Worm (Caenorhabditis elegans) whole organism, L4 larva: ENCODE measurements around the gene K10G4.3.
"Not testable (repeated sequence)": the region's sequence is repeated elsewhere in the genome, so short reads cannot be mapped to it uniquely, and the experiment has no call there.

Source experiments
- F44E2.7 ChIP-seq: fragments of 200-800 bp; sonication (Bioruptor generic); IDR thresholded peaks from 2 replicates; pipeline ENCODE4 v2.1.2; 2022; ENCODE audit warnings: missing genetic modification characterization, missing compliant biosample characterization
- ZK337.2 ChIP-seq: fragments of 200-800 bp; sonication (Bioruptor generic); IDR thresholded peaks from 2 replicates; pipeline ENCODE4 v1.3.6; 2022; ENCODE audit warnings: missing genetic modification reagents, missing genetic modification characterization, missing compliant biosample characterization
- ceh-44 ChIP-seq: fragments of 200-800 bp; sonication (Bioruptor generic); IDR thresholded peaks from 2 replicates; pipeline ENCODE4 v1.3.6; 2022; ENCODE audit warnings: missing genetic modification reagents, missing genetic modification characterization, missing compliant biosample characterization
- daf-12 ChIP-seq: fragments of 150-350 bp; optimal IDR thresholded peaks from 2 replicates; lab custom pipeline; 2014; ENCODE audit warnings: missing biosample characterization, missing genetic modification reagents, missing genetic modification characterization
- daf-19 ChIP-seq: fragments of 200-800 bp; sonication (Bioruptor generic); conservative IDR thresholded peaks from 2 replicates; pipeline ENCODE4 v1.3.6; 2022; ENCODE audit warnings: missing genetic modification characterization, missing compliant biosample characterization
- daf-8 ChIP-seq: fragments of 200-800 bp; sonication (Bioruptor generic); IDR thresholded peaks from 2 replicates; pipeline ENCODE4 v1.3.6; 2022; ENCODE audit warnings: missing genetic modification characterization, missing compliant biosample characterization
- dmd-6 ChIP-seq: fragments of 200-800 bp; sonication (Bioruptor generic); IDR thresholded peaks from 2 replicates; pipeline ENCODE4 v1.3.6; 2022; ENCODE audit warnings: missing genetic modification reagents, missing genetic modification characterization, missing compliant biosample characterization
- duxl-1 ChIP-seq: sonication (generic microtip); optimal IDR thresholded peaks from 2 replicates; lab custom pipeline; 2016; ENCODE audit warnings: mild to moderate bottlenecking, missing genetic modification characterization, moderate library complexity, missing compliant biosample characterization; ENCODE audit not compliant: poor library complexity
- dve-1 ChIP-seq: sonication (generic microtip); optimal IDR thresholded peaks from 2 replicates; lab custom pipeline; 2017; ENCODE audit warnings: antibody characterized with exemption, mild to moderate bottlenecking, missing genetic modification characterization, missing compliant biosample characterization; ENCODE audit not compliant: insufficient read depth
- hlh-30 ChIP-seq: sonication (generic microtip); optimal IDR thresholded peaks from 2 replicates; lab custom pipeline; 2017; ENCODE audit warnings: antibody characterized with exemption, mild to moderate bottlenecking, missing genetic modification characterization, missing compliant biosample characterization; ENCODE audit not compliant: insufficient read depth
- jun-1 ChIP-seq: fragments of 150-350 bp; optimal IDR thresholded peaks from 2 replicates; lab custom pipeline; 2014; ENCODE audit warnings: missing biosample characterization, missing genetic modification reagents, missing genetic modification characterization
- lim-7 ChIP-seq: fragments of 200-800 bp; sonication (Bioruptor generic); IDR thresholded peaks from 2 replicates; pipeline ENCODE4 v1.3.6; 2022; ENCODE audit warnings: missing genetic modification characterization, missing compliant biosample characterization
- madf-9 ChIP-seq: fragments of 200-800 bp; sonication (Bioruptor generic); conservative IDR thresholded peaks from 2 replicates; pipeline ENCODE4 v1.3.6; 2022; ENCODE audit warnings: missing genetic modification reagents, missing genetic modification characterization, missing compliant biosample characterization
- mdl-1 ChIP-seq, 2 experiments: fragments of 150-350 bp in 1 of 2; sonication (generic microtip) in 1 of 2; optimal IDR thresholded peaks; 2 replicates each; lab custom pipeline; 2014 to 2017; ENCODE audit warnings: missing biosample characterization in 2 of 2, missing genetic modification characterization in 2 of 2
- mes-2 ChIP-seq: sonication (generic microtip); optimal IDR thresholded peaks from 2 replicates; lab custom pipeline; 2016; ENCODE audit warnings: missing genotype, mild to moderate bottlenecking, missing genetic modification characterization, missing compliant biosample characterization; ENCODE audit not compliant: poor library complexity, severe bottlenecking
- nhr-10 ChIP-seq: fragments of 150-350 bp; optimal IDR thresholded peaks from 2 replicates; lab custom pipeline; 2014; ENCODE audit warnings: missing biosample characterization, missing genetic modification characterization
- nhr-77 ChIP-seq: fragments of 150-350 bp; optimal IDR thresholded peaks from 2 replicates; lab custom pipeline; 2014; ENCODE audit warnings: missing biosample characterization, missing genetic modification characterization
- php-3 ChIP-seq: fragments of 200-800 bp; sonication (Bioruptor generic); IDR thresholded peaks from 2 replicates; pipeline ENCODE4 v1.3.6; 2022; ENCODE audit warnings: missing genetic modification reagents, missing genetic modification characterization, missing compliant biosample characterization
- pqm-1 ChIP-seq: sonication (generic microtip); optimal IDR thresholded peaks from 2 replicates; lab custom pipeline; 2017; ENCODE audit warnings: missing biosample characterization, missing genetic modification characterization
- rbr-2 ChIP-seq: sonication (generic microtip); optimal IDR thresholded peaks from 2 replicates; lab custom pipeline; 2016; ENCODE audit warnings: missing genotype, missing genetic modification characterization, missing compliant biosample characterization
- sdz-12 ChIP-seq: fragments of 200-800 bp; sonication (Bioruptor generic); optimal IDR thresholded peaks from 2 replicates; lab custom pipeline; 2018; ENCODE audit warnings: mild to moderate bottlenecking, missing genetic modification characterization, missing compliant biosample characterization
- set-16 ChIP-seq: fragments of 200-800 bp; sonication (Bioruptor generic); IDR thresholded peaks from 2 replicates; pipeline ENCODE4 v1.3.6; 2022; ENCODE audit warnings: missing genetic modification reagents, missing genetic modification characterization, missing compliant biosample characterization
- snpc-1.2 ChIP-seq: fragments of 200-800 bp; sonication (Bioruptor generic); IDR thresholded peaks from 2 replicates; pipeline ENCODE4 v1.3.6; 2022; ENCODE audit warnings: missing genetic modification reagents, missing genetic modification characterization, missing compliant biosample characterization
- snpc-4 ChIP-seq: fragments of 150-350 bp; optimal IDR thresholded peaks from 2 replicates; lab custom pipeline; 2014; ENCODE audit warnings: missing biosample characterization, missing genetic modification characterization
- spr-1 ChIP-seq: sonication (generic microtip); optimal IDR thresholded peaks from 2 replicates; lab custom pipeline; 2016; ENCODE audit warnings: mild to moderate bottlenecking, missing genetic modification characterization, missing compliant biosample characterization
- spr-3 ChIP-seq: fragments of 200-800 bp; sonication (Bioruptor generic); optimal IDR thresholded peaks from 2 replicates; lab custom pipeline; 2018; ENCODE audit warnings: mild to moderate bottlenecking, missing genetic modification characterization, missing compliant biosample characterization
- unc-62 ChIP-seq, 3 experiments: fragments of 150-350 bp in 1 of 3; sonication (generic microtip); optimal IDR thresholded peaks in 2 of 3; peaks in 1 of 3; 1 replicate in 1 of 3; 2 replicates in 2 of 3; lab custom pipeline; 2014 to 2017; ENCODE audit warnings: missing biosample characterization in 3 of 3, missing genetic modification characterization in 3 of 3, missing genetic modification reagents in 3 of 3, missing genotype in 1 of 3
- vab-7 ChIP-seq: fragments of 200-800 bp; sonication (Bioruptor generic); IDR thresholded peaks from 2 replicates; pipeline ENCODE4 v1.3.6; 2022; ENCODE audit warnings: missing genetic modification reagents, missing genetic modification characterization, missing compliant biosample characterization
- ztf-7 ChIP-seq: fragments of 150-350 bp; optimal IDR thresholded peaks from 2 replicates; lab custom pipeline; 2014; ENCODE audit warnings: missing biosample characterization, missing genetic modification characterization

The K10G4.3 gene

DNA sequence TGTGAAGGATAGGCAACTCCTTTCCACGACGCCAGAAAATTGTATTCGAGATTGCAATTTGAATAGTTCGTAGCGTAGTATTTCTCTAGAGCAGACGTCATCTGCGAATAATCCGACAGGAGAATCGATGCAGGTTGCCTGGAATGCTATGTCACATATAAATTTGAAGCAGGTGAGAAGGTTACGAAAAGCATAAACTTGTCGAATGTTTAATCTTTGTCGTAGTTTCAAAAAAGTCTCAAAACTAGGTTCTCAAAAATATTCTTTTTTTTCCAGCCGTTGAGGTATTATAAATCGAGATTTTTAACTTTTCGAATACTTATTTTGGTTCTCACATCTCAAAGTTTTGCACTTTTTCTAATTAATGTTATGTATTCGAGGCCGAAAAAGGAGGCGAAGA lies 9.7 kb downstream of the K10G4.3 start, which contains the start of gene srh-116:
Gene srh-116 (minus strand): TSS at position 101 of the 400 bp plus-strand sequence.
- not testable (repeated sequence) for TF ChIP-seq snpc-1.2 (GFP tag; lab: Robert Waterston, UW); F44E2.7 (GFP tag; lab: Robert Waterston, UW); spr-1 (tag; lab: Kevin White, UChicago)

DNA sequence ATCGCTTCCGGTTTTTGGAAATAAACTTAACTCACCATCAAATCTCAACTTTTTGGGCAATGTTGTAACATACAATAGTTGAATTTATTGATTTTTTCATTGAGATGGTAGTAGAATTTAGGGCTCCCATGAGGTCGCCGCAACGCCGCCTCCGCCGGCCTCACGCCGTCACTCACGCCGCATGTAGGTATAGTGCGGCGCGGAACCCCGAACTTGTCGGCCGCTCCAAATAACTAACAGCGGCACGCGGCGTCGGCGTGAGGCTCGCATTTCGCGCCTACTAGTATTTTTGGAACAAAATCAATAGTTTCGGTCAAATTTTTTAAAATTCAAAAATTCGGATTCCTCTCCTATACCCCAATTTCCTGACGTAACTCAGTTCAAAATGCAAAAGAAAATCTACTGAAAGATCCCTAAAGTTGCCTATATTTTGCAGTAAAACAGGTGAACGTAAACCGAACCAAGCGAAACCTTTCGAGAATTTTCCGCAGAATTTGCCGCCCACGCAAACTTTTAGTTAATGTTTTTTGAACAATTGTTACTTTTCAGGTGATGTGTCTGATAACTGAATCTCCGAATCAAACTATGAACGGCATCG lies 13.3 kb downstream of the K10G4.3 start, which contains the start of gene Y61B8A.6:
Gene Y61B8A.6 (plus strand): TSS at position 548 of the 598 bp plus-strand sequence.
- TF ChIP-seq daf-8 (GFP tag; lab: Robert Waterston, UW) (no peak), set-16 (peak; percentile 73)
- TF ChIP-seq, all 104 proteins: peak for 1

DNA sequence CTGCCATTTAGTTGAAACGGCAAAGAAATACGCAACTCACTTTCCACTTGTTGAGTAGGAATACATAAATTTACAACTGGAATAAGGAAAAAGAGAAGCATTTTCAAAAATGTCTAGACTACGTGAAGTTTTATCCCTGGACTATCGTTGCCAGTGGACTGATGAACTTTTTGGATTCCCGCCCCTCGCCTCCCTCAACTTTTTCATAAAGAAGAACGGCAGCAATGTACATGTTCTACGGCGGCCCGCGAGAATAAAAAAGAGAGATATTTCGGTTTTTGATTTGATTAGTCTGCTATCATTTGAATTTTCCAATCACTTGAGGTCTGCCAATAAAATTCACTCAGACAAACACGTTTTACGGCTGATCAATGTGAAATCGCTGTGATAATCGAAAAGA lies 15.8 kb downstream of the K10G4.3 start, which contains the start of gene clec-243:
Gene clec-243 (minus strand): TSS at position 101 of the 400 bp plus-strand sequence.
- TF ChIP-seq rbr-2, result no peak
- no peak for TF ChIP-seq hlh-30 (tag; lab: Kevin White, UChicago)
- TF ChIP-seq nhr-10 (tag; lab: Kevin White, UChicago), result no peak
- no peak for TF ChIP-seq vab-7 (GFP tag; lab: Robert Waterston, UW)
- TF ChIP-seq ZK337.2 (GFP tag; lab: Robert Waterston, UW), result no peak
- no peak for TF ChIP-seq lim-7 (GFP tag; lab: Robert Waterston, UW)
- no peak for TF ChIP-seq mdl-1 (tag; optimal IDR thresholded peaks at IDR 0.05; lab: Kevin White, UChicago)
- TF ChIP-seq ztf-7 (tag; lab: Kevin White, UChicago), result no peak
- TF ChIP-seq sdz-12, result no peak
- no peak for TF ChIP-seq ceh-44 (GFP tag; lab: Robert Waterston, UW)
- TF ChIP-seq mes-2 (tag; lab: Kevin White, UChicago), result no peak
- TF ChIP-seq spr-3 (GFP tag; lab: Kevin White, UChicago), result no peak
- no peak for TF ChIP-seq duxl-1 (tag; lab: Kevin White, UChicago)
- TF ChIP-seq jun-1 (tag; lab: Kevin White, UChicago), result no peak

DNA sequence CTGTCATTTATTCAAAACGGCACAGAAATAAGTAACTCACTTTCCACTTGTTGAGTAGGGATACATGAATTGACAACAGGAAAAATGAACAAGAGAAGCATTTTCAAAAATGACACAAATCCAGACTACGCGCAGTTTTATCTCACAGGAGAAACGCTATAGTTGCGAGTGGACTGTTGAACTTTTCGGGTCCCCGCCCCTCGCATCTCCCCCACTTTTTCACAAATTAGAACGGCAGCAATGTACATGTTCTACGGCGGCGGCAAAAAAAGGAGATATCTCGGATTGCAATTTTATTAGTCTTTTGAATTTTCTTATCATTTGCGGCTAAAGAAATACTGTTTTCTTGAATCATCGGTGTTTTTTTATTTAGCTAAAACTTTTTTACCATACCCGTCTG lies 19.3 kb downstream of the K10G4.3 start, which contains the start of gene clec-242:
Gene clec-242 (minus strand): TSS at position 101 of the 400 bp plus-strand sequence.
- no peak for TF ChIP-seq daf-19 (GFP tag; lab: Robert Waterston, UW)
- TF ChIP-seq snpc-4 (tag; lab: Kevin White, UChicago), result no peak
- TF ChIP-seq spr-3 (GFP tag; lab: Kevin White, UChicago), result no peak
- no peak for TF ChIP-seq unc-62 (GFP tag; optimal IDR thresholded peaks at IDR 0.05 in 1 of 2; lab: Kevin White, UChicago)
- TF ChIP-seq unc-62 (tag; optimal IDR thresholded peaks at IDR 0.05; lab: Kevin White, UChicago), result no peak
- TF ChIP-seq daf-8 (GFP tag; lab: Robert Waterston, UW), result no peak
- TF ChIP-seq madf-9 (GFP tag; lab: Robert Waterston, UW), result no peak
- no peak for TF ChIP-seq nhr-77 (tag; lab: Kevin White, UChicago)

DNA sequence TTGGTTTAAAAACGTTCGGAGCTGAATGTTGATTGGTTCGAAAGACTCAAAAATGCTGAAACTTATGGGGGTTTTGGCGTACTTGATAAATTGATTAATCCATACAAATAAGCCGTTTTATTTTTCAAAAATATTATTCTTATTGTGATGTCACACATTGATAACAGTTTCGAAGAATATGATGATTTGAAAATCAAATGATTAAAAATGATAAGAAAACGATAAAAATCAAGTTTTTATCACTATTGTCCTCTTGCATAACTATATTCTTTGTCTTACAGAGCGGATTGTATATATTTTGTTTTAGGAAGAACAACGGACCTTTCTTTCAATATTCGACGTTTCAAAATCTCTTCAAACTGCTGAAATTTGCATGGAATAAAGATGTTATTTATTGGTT lies 21.7 kb downstream of the K10G4.3 start:
- TF ChIP-seq pqm-1 (peak; percentile 20), dmd-6 (GFP tag; lab: Robert Waterston, UW) (0 out of 2 replicates have a peak, but pooled peaks have one; percentile 7), php-3 (GFP tag; lab: Robert Waterston, UW) (0 out of 2 replicates have a peak, but pooled peaks have one; percentile 26), dve-1 (tag; lab: Kevin White, UChicago) (no peak), daf-12 (tag; lab: Kevin White, UChicago) (no peak)
